Fruit fly (Drosophila melanogaster): Measurements from ENCODE around the gene mus304.

mus304 gene

DNA sequence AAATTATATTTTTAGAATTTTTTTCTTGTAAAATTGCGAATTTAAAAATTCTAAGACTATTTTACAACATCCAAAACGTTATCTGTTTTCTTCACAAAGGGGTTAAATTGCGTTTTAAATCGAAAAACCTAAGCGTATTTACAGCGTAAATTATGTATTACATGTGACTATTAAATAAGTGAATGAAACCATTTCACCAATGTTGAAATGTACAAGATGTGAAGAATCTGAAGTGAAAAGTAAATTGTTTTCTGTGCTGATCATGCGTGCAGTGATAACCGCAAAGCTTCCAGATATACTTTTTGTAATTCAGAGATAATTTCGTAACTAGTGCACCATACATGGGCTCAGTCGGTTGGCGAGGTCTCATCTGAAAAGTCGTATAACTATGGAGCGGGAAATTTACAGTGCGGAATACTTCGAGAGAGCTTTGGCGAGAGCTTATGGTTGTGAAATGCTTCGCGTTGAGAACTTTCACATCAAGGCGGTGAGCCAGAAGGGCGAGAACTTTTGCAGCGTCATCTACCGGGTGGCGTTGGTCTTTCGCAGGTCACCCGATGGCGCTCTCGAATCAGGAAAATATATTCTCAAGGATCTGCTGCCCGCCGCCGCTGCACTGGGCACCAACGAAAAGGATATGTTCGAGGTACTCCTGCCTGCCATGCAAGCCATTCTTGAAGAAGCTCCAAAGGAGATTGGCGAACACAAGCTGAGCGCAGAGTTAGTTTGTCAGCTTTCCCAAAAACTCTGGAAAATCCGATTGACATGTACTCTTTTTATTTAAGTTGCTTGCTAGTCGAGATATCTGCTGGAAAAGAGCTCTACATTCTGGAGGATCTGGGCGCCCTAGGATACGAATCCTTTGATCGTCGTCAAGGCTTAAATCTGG is 4.7 kb downstream of the mus304 start (continued):
- TF ChIP-seq dimm (GFP tag; IDR thresholded peaks at IDR 0.05) (no peak), CG15601 (tag; optimal IDR thresholded peaks at IDR 0.05) (no peak), caup (GFP tag; optimal IDR thresholded peaks at IDR 0.05; ENCODE audit: severe bottlenecking) (peak; percentile 75), aop (GFP tag; IDR thresholded peaks at IDR 0.05) (no peak), Doc3 (GFP tag; IDR thresholded peaks at IDR 0.05; ENCODE audit: partially characterized antibody) (no peak), nmo (GFP tag; optimal IDR thresholded peaks at IDR 0.05) (peak; percentile 55), Atf3 (GFP tag; optimal IDR thresholded peaks at IDR 0.05) (no peak), CG3847 (GFP tag; IDR thresholded peaks at IDR 0.05) (peak; percentile 6; the same call in 1 of the 2 replicates), sob (GFP tag; IDR thresholded peaks at IDR 0.05) (no peak), MESR4 (GFP tag; optimal IDR thresholded peaks at IDR 0.05) (no peak), BEAF-32 (GFP tag; optimal IDR thresholded peaks at IDR 0.05) (no peak), CG5245 (GFP tag; optimal IDR thresholded peaks at IDR 0.05) (peak; percentile 35), CG13624 (GFP tag; optimal IDR thresholded peaks at IDR 0.05) (peak; percentile 10), NC2α (GFP tag; optimal IDR thresholded peaks at IDR 0.05) (peak; percentile 15), p53 (GFP tag; optimal IDR thresholded peaks at IDR 0.05) (peak; percentile 30), CG31224 (GFP tag; IDR thresholded peaks at IDR 0.05) (0 out of 2 replicates have a peak, but pooled peaks have one; percentile 15), unc-4 (GFP tag; IDR thresholded peaks at IDR 0.05; ENCODE audit: partially characterized antibody) (no peak), HLH54F (GFP tag; optimal IDR thresholded peaks at IDR 0.05) (no peak), CG17568 (GFP tag; optimal IDR thresholded peaks at IDR 0.05) (no peak), MTF-1 (GFP tag; optimal IDR thresholded peaks at IDR 0.05; ENCODE audit: borderline replicate concordance) (peak; percentile 55), CG2202 (tag; optimal IDR thresholded peaks at IDR 0.05) (no peak), fd102C (GFP tag; optimal IDR thresholded peaks at IDR 0.05) (no peak), cato (GFP tag; optimal IDR thresholded peaks at IDR 0.05; ENCODE audit: borderline replicate concordance) (no peak), C15 (GFP tag; IDR thresholded peaks at IDR 0.05) (0 out of 3 replicates have a peak, but pooled peaks have one; percentile 33), pfk (GFP tag; optimal IDR thresholded peaks at IDR 0.05) (no peak), odd (GFP tag; optimal IDR thresholded peaks at IDR 0.05) (no peak), wdn (GFP tag; IDR thresholded peaks at IDR 0.05) (no peak), Oaz (GFP tag; IDR thresholded peaks at IDR 0.05) (0 out of 2 replicates have a peak, but pooled peaks have one; percentile 19), zfh1 (GFP tag; IDR thresholded peaks at IDR 0.05) (peak; percentile 45; the same call in 1 of the 3 replicates), CG7839 (tag; optimal IDR thresholded peaks at IDR 0.05) (peak; percentile 62), Adf1 (GFP tag; IDR thresholded peaks at IDR 0.05) (peak; percentile 24; the same call in 1 of the 2 replicates), CG6175 (GFP tag; IDR thresholded peaks at IDR 0.05) (no peak), chinmo (GFP tag; IDR thresholded peaks at IDR 0.05; ENCODE audit: partially characterized antibody) (peak; percentile 91), CG1792 (GFP tag; optimal IDR thresholded peaks at IDR 0.05) (no peak), lmd (GFP tag; IDR thresholded peaks at IDR 0.05) (no peak; the same call in none of the 2 replicates), CG3407 (GFP tag; optimal IDR thresholded peaks at IDR 0.05) (no peak), psq (GFP tag; optimal IDR thresholded peaks at IDR 0.05) (no peak), lov (optimal IDR thresholded peaks at IDR 0.05) (no peak), lov (GFP tag; IDR thresholded peaks at IDR 0.05) (peak; percentile 65; the same call in 1 of the 3 replicates), nom (GFP tag; optimal IDR thresholded peaks at IDR 0.05) (peak; percentile 3), Abd-B (GFP tag; optimal IDR thresholded peaks at IDR 0.05) (peak; percentile 23), CG4820 (GFP tag; optimal IDR thresholded peaks at IDR 0.05) (no peak), Gug (GFP tag; IDR thresholded peaks at IDR 0.05) (no peak), CG34224 (GFP tag; IDR thresholded peaks at IDR 0.05; ENCODE audit: partially characterized antibody) (no peak), maf-S (GFP tag; optimal IDR thresholded peaks at IDR 0.05) (peak; percentile 0), Hmx (GFP tag; optimal IDR thresholded peaks at IDR 0.05) (no peak), tio (GFP tag; optimal IDR thresholded peaks at IDR 0.05) (no peak), CG6765 (GFP tag; optimal IDR thresholded peaks at IDR 0.05) (peak; percentile 61)
